Worm (Caenorhabditis elegans) whole organism, early embryonic: Measurements from ENCODE around the gene F38B7.17.

Experiments used
- B0310.2 ChIP-seq: sonication (generic microtip); optimal IDR thresholded peaks from 2 replicates; lab custom pipeline; 2016; ENCODE audit warnings: mild to moderate bottlenecking, missing genetic modification characterization, missing compliant biosample characterization
- ets-7 ChIP-seq: sonication (generic microtip); optimal IDR thresholded peaks from 2 replicates; lab custom pipeline; 2016; ENCODE audit warnings: missing genotype, missing genetic modification characterization, missing compliant biosample characterization
- hmbx-1 ChIP-seq: sonication (generic microtip); optimal IDR thresholded peaks from 2 replicates; lab custom pipeline; 2016; ENCODE audit warnings: mild to moderate bottlenecking, missing genetic modification characterization, missing compliant biosample characterization
- hmg-4 ChIP-seq: fragments of 200-800 bp; sonication (Bioruptor generic); optimal IDR thresholded peaks from 2 replicates; lab custom pipeline; 2018; ENCODE audit warnings: mild to moderate bottlenecking, missing genetic modification characterization, missing compliant biosample characterization
- hnd-1 ChIP-seq: sonication (generic microtip); optimal IDR thresholded peaks from 2 replicates; lab custom pipeline; 2016; ENCODE audit warnings: missing genetic modification characterization, missing compliant biosample characterization
- scrt-1 ChIP-seq: fragments of 200-800 bp; sonication (Bioruptor generic); IDR thresholded peaks from 2 replicates; pipeline ENCODE4 v1.3.6; 2022; ENCODE audit warnings: missing genetic modification characterization, missing compliant biosample characterization
- tbx-11 ChIP-seq: fragments of 200-800 bp; sonication (Bioruptor generic); IDR thresholded peaks from 2 replicates; pipeline ENCODE4 v1.3.6; 2022; ENCODE audit warnings: missing genetic modification characterization, missing compliant biosample characterization
- tbx-37 ChIP-seq: fragments of 200-800 bp; sonication (Bioruptor generic); conservative IDR thresholded peaks from 2 replicates; pipeline ENCODE4 v1.3.6; 2022; ENCODE audit warnings: missing genetic modification reagents, missing genetic modification characterization, missing compliant biosample characterization

The F38B7.17 gene

DNA sequence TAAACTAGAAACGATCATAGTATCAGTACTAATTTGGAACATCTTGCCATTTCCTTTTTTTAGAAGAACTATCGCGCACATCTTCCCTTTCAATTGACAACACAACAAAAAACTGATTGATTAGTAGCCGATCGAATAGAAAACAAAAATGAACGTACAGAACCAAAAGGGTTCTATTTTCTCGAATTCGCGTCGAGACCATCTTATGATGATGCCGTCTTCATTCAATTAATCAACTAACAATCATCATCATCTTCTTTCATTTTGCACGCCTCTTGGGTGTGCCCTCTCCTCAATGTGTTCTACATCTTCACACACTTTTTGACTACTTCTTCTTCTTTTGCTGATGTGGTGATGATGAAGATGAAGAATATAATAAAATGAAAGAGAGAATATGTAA, 49.0 kb downstream of the F38B7.17 start:
- TF ChIP-seq tbx-37 (no peak), hmg-4 (no peak), B0310.2 (tag; lab: Kevin White, UChicago) (no peak), hmbx-1 (tag; lab: Kevin White, UChicago) (no peak), scrt-1 (GFP tag; lab: Robert Waterston, UW) (no peak), tbx-11 (no peak), ets-7 (no peak), hnd-1 (tag; lab: Kevin White, UChicago) (no peak)
